Fruit fly (Drosophila melanogaster) whole organism, embryonic: ENCODE results near the gene Sk1.
A peak's percentile ranks its signal among the peaks of the same experiment; 100 is the strongest.

Experiments used
- Aef1 ChIP-seq: fragments of 200-800 bp; sonication (Bioruptor generic); IDR thresholded peaks from 3 replicates; pipeline ENCODE4 v1.3.6; 2022; ENCODE audit warnings: missing biosample characterization, missing genetic modification characterization
- Bgb ChIP-seq: fragments of 200-800 bp; sonication (Bioruptor generic); IDR thresholded peaks from 2 replicates; pipeline ENCODE4 v1.3.6; 2022; ENCODE audit warnings: missing biosample characterization, missing genetic modification characterization; ENCODE audit not compliant: partially characterized antibody
- CG10274 ChIP-seq: fragments of 200-800 bp; sonication (Bioruptor generic); optimal IDR thresholded peaks from 3 replicates; lab custom pipeline; 2017; ENCODE audit warnings: missing biosample characterization, mild to moderate bottlenecking, missing genetic modification characterization
- CG10543 ChIP-seq: fragments of 200-800 bp; sonication (Bioruptor generic); optimal IDR thresholded peaks from 3 replicates; lab custom pipeline; 2017; ENCODE audit warnings: missing biosample characterization, mild to moderate bottlenecking, missing genetic modification characterization, moderate library complexity
- CG10565 ChIP-seq: fragments of 200-800 bp; sonication (Bioruptor generic); optimal IDR thresholded peaks from 3 replicates; lab custom pipeline; 2016; ENCODE audit warnings: missing biosample characterization, mild to moderate bottlenecking, missing genetic modification characterization
- CG11456 ChIP-seq: fragments of 200-800 bp; sonication (Bioruptor generic); IDR thresholded peaks from 3 replicates; pipeline ENCODE4 v1.3.6; 2022; ENCODE audit warnings: missing biosample characterization, missing genetic modification characterization
- CG14667 ChIP-seq: fragments of 200-800 bp; sonication (Bioruptor generic); IDR thresholded peaks from 2 replicates; pipeline ENCODE4 v1.3.6; 2022; ENCODE audit warnings: missing biosample characterization, missing genetic modification characterization
- CG1603 ChIP-seq: fragments of 200-800 bp; sonication (Bioruptor generic); optimal IDR thresholded peaks from 2 replicates; lab custom pipeline; 2019; ENCODE audit warnings: missing biosample characterization, mild to moderate bottlenecking, missing genetic modification characterization, moderate library complexity
- CG18011 ChIP-seq: fragments of 200-800 bp; sonication (Bioruptor generic); optimal IDR thresholded peaks from 2 replicates; lab custom pipeline; 2017; ENCODE audit warnings: missing biosample characterization, missing genetic modification characterization, mild to moderate bottlenecking, moderate library complexity, missing genotype
- CG31224 ChIP-seq: fragments of 200-800 bp; sonication (Bioruptor generic); IDR thresholded peaks from 2 replicates; pipeline ENCODE4 v1.3.6; 2022; ENCODE audit warnings: missing biosample characterization, missing genetic modification characterization
- CG32767 ChIP-seq: fragments of 200-800 bp; sonication (Bioruptor generic); IDR thresholded peaks from 2 replicates; pipeline ENCODE4 v1.3.6; 2022; ENCODE audit warnings: missing biosample characterization, missing genetic modification characterization
- CG42726 ChIP-seq: fragments of 200-800 bp; sonication (Bioruptor generic); IDR thresholded peaks from 2 replicates; pipeline ENCODE4 v1.3.6; 2022; ENCODE audit warnings: missing biosample characterization, missing genetic modification characterization; ENCODE audit not compliant: partially characterized antibody
- CG4424 ChIP-seq: fragments of 200-800 bp; sonication (Bioruptor generic); optimal IDR thresholded peaks from 3 replicates; lab custom pipeline; 2016; ENCODE audit warnings: missing biosample characterization, missing genetic modification characterization
- CG7963 ChIP-seq: fragments of 200-800 bp; sonication (Bioruptor generic); IDR thresholded peaks from 3 replicates; pipeline ENCODE4 v1.3.6; 2022; ENCODE audit warnings: missing biosample characterization, missing genetic modification characterization; ENCODE audit not compliant: partially characterized antibody
- CG8765 ChIP-seq: fragments of 200-800 bp; sonication (Bioruptor generic); IDR thresholded peaks from 2 replicates; pipeline ENCODE4 v1.3.6; 2022; ENCODE audit warnings: missing biosample characterization, missing genetic modification characterization
- CG9609 ChIP-seq: fragments of 200-800 bp; sonication (Bioruptor generic); optimal IDR thresholded peaks from 3 replicates; lab custom pipeline; 2016; ENCODE audit warnings: missing biosample characterization, missing genetic modification characterization
- Doc2 ChIP-seq: fragments of 200-800 bp; sonication (Bioruptor generic); IDR thresholded peaks from 2 replicates; pipeline ENCODE4 v1.3.6; 2022; ENCODE audit warnings: missing biosample characterization, missing genetic modification characterization
- Dp ChIP-seq: fragments of 200-800 bp; sonication (Bioruptor generic); optimal IDR thresholded peaks from 2 replicates; lab custom pipeline; 2018; ENCODE audit warnings: missing biosample characterization, mild to moderate bottlenecking, missing genetic modification characterization, moderate library complexity
- Ets97D ChIP-seq: fragments of 200-800 bp; sonication (Bioruptor generic); optimal IDR thresholded peaks from 3 replicates; lab custom pipeline; 2016; ENCODE audit warnings: missing biosample characterization, missing genetic modification characterization
- GATAe ChIP-seq: fragments of 200-800 bp; sonication (Bioruptor generic); conservative IDR thresholded peaks from 2 replicates; pipeline ENCODE4 v1.3.6; 2022; ENCODE audit warnings: missing biosample characterization, missing genetic modification characterization
- HLH4C ChIP-seq: fragments of 200-800 bp; sonication (Bioruptor generic); IDR thresholded peaks from 3 replicates; pipeline ENCODE4 v1.3.6; 2022; ENCODE audit warnings: missing biosample characterization, missing genetic modification characterization; ENCODE audit not compliant: partially characterized antibody
- Hand ChIP-seq: fragments of 200-800 bp; sonication (Bioruptor generic); optimal IDR thresholded peaks from 2 replicates; lab custom pipeline; 2017; ENCODE audit warnings: mild to moderate bottlenecking, missing biosample characterization, missing genetic modification reagents, missing genetic modification characterization
- Hmr ChIP-seq: fragments of 200-800 bp; sonication (Bioruptor generic); optimal IDR thresholded peaks from 3 replicates; lab custom pipeline; 2017; ENCODE audit warnings: mild to moderate bottlenecking, missing biosample characterization, missing genetic modification reagents, missing genetic modification characterization
- Hr3 ChIP-seq: fragments of 200-800 bp; sonication (Bioruptor generic); optimal IDR thresholded peaks from 3 replicates; lab custom pipeline; 2016; ENCODE audit warnings: missing biosample characterization, missing genetic modification characterization
- Hr39 ChIP-seq: fragments of >200 bp; optimal IDR thresholded peaks from 2 replicates; lab custom pipeline; 2017
- Hr51 ChIP-seq, 2 experiments: fragments of 200-800 bp; sonication (Bioruptor generic); optimal IDR thresholded peaks; 2 replicates in 1 of 2; 3 replicates in 1 of 2; lab custom pipeline; 2016 to 2018; ENCODE audit warnings: missing biosample characterization in 2 of 2, missing genetic modification characterization in 2 of 2, mild to moderate bottlenecking in 1 of 2, moderate library complexity in 1 of 2
- Lhr ChIP-seq: fragments of 200-800 bp; sonication (Bioruptor generic); optimal IDR thresholded peaks from 3 replicates; lab custom pipeline; 2017; ENCODE audit warnings: mild to moderate bottlenecking, missing biosample characterization, missing genetic modification reagents, missing genetic modification characterization
- MBD-R2 ChIP-seq: fragments of 200-800 bp; sonication (Bioruptor generic); IDR thresholded peaks from 2 replicates; pipeline ENCODE4 v1.3.6; 2022; ENCODE audit warnings: missing biosample characterization, missing genetic modification characterization
- Sry-δ ChIP-seq: fragments of 200-800 bp; sonication (Bioruptor generic); optimal IDR thresholded peaks from 2 replicates; lab custom pipeline; 2016; ENCODE audit warnings: missing biosample characterization, missing genetic modification characterization
- ato ChIP-seq: fragments of 200-800 bp; sonication (Bioruptor generic); IDR thresholded peaks from 2 replicates; pipeline ENCODE4 v1.3.6; 2022; ENCODE audit warnings: missing biosample characterization, missing genetic modification characterization; ENCODE audit not compliant: partially characterized antibody
- bigmax ChIP-seq: fragments of 200-800 bp; sonication (Bioruptor generic); optimal IDR thresholded peaks from 2 replicates; lab custom pipeline; 2018; ENCODE audit warnings: missing biosample characterization, mild to moderate bottlenecking, missing genetic modification characterization
- bowl ChIP-seq: fragments of 200-800 bp; sonication (Bioruptor generic); IDR thresholded peaks from 2 replicates; pipeline ENCODE4 v1.3.6; 2022; ENCODE audit warnings: missing biosample characterization, missing genetic modification characterization
- fd96Cb ChIP-seq: fragments of 200-800 bp; sonication (Bioruptor generic); optimal IDR thresholded peaks from 2 replicates; lab custom pipeline; 2018; ENCODE audit warnings: missing biosample characterization, mild to moderate bottlenecking, missing genetic modification characterization, moderate library complexity
- ham ChIP-seq: fragments of 200-800 bp; sonication (Bioruptor generic); IDR thresholded peaks from 2 replicates; pipeline ENCODE4 v1.3.6; 2022; ENCODE audit warnings: missing biosample characterization, missing genetic modification characterization
- jing ChIP-seq: fragments of 200-800 bp; sonication (Bioruptor generic); optimal IDR thresholded peaks from 2 replicates; lab custom pipeline; 2018; ENCODE audit warnings: missing biosample characterization, mild to moderate bottlenecking, missing genetic modification characterization
- otp ChIP-seq: fragments of 200-800 bp; sonication (Bioruptor generic); IDR thresholded peaks from 3 replicates; pipeline ENCODE4, ENCODE4 v1.3.6; 2022; ENCODE audit warnings: missing biosample characterization, missing genetic modification characterization
- p53 ChIP-seq: fragments of 200-800 bp; sonication (Bioruptor generic); optimal IDR thresholded peaks from 2 replicates; lab custom pipeline; 2016; ENCODE audit warnings: missing biosample characterization, missing genetic modification characterization
- pan ChIP-seq, 4 experiments: fragments of >200 bp in 3 of 4; fragments of 200-800 bp in 1 of 4; sonication (Bioruptor generic) in 1 of 4; optimal IDR thresholded peaks in 3 of 4; IDR thresholded peaks in 1 of 4; 2 replicates each; pipeline versions ENCODE4 v1.3.6 to Lab custom; 2017 to 2022; ENCODE audit warnings: missing biosample characterization in 2 of 4, missing genetic modification characterization in 2 of 4, mixed read lengths in 1 of 4
- pnt ChIP-seq: fragments of 200-800 bp; sonication (Bioruptor generic); optimal IDR thresholded peaks from 3 replicates; lab custom pipeline; 2016; ENCODE audit warnings: missing biosample characterization, missing genetic modification characterization
- psq ChIP-seq: fragments of 200-800 bp; sonication (Bioruptor generic); optimal IDR thresholded peaks from 2 replicates; lab custom pipeline; 2017; ENCODE audit warnings: missing biosample characterization, missing genetic modification characterization
- row ChIP-seq: fragments of 200-800 bp; sonication (Bioruptor generic); IDR thresholded peaks from 3 replicates; pipeline ENCODE4 v1.3.6; 2022; ENCODE audit warnings: missing biosample characterization, missing genetic modification characterization
- run ChIP-seq: fragments of 200-800 bp; sonication (Bioruptor generic); optimal IDR thresholded peaks from 3 replicates; lab custom pipeline; 2018; ENCODE audit warnings: missing biosample characterization, mild to moderate bottlenecking, missing genetic modification characterization
- slbo ChIP-seq: fragments of 200-800 bp; sonication (Bioruptor generic); IDR thresholded peaks from 2 replicates; pipeline ENCODE4 v1.3.6; 2022; ENCODE audit warnings: missing biosample characterization, missing genetic modification characterization
- ssp ChIP-seq: fragments of 200-800 bp; sonication (Bioruptor generic); IDR thresholded peaks from 2 replicates; pipeline ENCODE4 v1.3.6; 2022; ENCODE audit warnings: missing biosample characterization, missing genetic modification characterization
- ttk ChIP-seq: fragments of 200-800 bp; sonication (Bioruptor generic); IDR thresholded peaks from 2 replicates; pipeline ENCODE4 v2.1.2; 2022; ENCODE audit warnings: missing biosample characterization, missing genetic modification characterization
- zen2 ChIP-seq: fragments of 200-800 bp; sonication (Bioruptor generic); IDR thresholded peaks from 3 replicates; pipeline ENCODE4 v1.3.6; 2022; ENCODE audit warnings: missing biosample characterization, missing genetic modification characterization; ENCODE audit not compliant: partially characterized antibody
- zfh1 ChIP-seq: fragments of 200-800 bp; sonication (Bioruptor generic); IDR thresholded peaks from 3 replicates; pipeline ENCODE4 v1.3.6; 2022; ENCODE audit warnings: missing biosample characterization, missing genetic modification characterization
- zfh2 ChIP-seq: fragments of 200-800 bp; sonication (Bioruptor generic); optimal IDR thresholded peaks from 2 replicates; lab custom pipeline; 2016; ENCODE audit warnings: missing biosample characterization, missing genetic modification characterization

Gene Sk1

DNA sequence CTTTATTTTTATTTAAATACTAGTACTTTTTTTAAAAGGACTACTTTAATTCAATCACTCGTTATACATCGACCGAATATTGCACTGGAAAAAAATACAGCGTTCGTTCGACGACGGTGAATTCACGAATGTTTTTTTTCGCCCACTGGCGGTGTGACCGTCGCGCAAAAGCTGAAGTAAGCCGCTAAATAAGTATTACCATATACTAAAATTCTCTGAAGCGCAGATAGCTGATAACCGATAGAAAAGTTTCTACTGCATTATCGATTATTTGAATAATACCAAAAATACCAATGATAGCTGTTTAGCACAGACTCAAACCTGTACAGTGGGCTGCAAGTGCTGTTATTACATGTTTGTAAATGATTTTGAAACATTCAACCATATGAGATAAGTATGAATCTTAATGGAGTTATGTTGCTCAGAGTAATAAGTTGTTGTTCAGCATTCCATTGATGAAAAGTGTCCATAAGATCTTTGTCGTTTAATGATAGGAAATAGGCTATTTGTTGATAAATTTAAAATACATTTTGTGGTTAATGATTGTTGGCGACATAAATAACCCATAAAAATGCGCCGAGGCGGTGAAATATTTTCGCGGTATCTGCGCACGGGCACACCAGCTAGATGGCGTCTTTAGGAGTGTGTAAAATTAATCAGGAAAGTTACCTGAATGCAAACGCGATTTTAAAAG is 12.0 kb downstream of the Sk1 start, which contains the start of the genes Evi5 and HP5 (continued):
- peak; percentile 72 for TF ChIP-seq Hmr
- TF ChIP-seq bigmax (GFP tag; lab: Kevin White, UChicago) = no peak
- TF ChIP-seq CG11456 (GFP tag; lab: Robert Waterston, UW) = peak; percentile 77; the same call in 2 of the 3 replicates
- TF ChIP-seq CG42726 (GFP tag; lab: Robert Waterston, UW) = 0 out of 2 replicates have a peak, but pooled peaks have one; percentile 46
- TF ChIP-seq fd96Cb (tag; lab: Kevin White, UChicago) = no peak
- peak; percentile 29 for TF ChIP-seq CG10543 (GFP tag; lab: Kevin White, UChicago)
- TF ChIP-seq ttk (GFP tag; lab: Robert Waterston, UW) = no peak; the same call in 1 of the 2 replicates
- TF ChIP-seq jing (GFP tag; lab: Kevin White, UChicago) = no peak
- TF ChIP-seq Hr51 (GFP tag; optimal IDR thresholded peaks at IDR 0.05; lab: Kevin White, UChicago) = peak; percentile 24 to 29
- TF ChIP-seq MBD-R2 (GFP tag; lab: Robert Waterston, UW) = peak; percentile 6; the same call in 1 of the 2 replicates
- TF ChIP-seq slbo (GFP tag; lab: Robert Waterston, UW) = peak; percentile 85
- peak; percentile 49 for TF ChIP-seq zfh2
- TF ChIP-seq CG14667 (GFP tag; lab: Robert Waterston, UW) = 0 out of 2 replicates have a peak, but pooled peaks have one; percentile 25
- TF ChIP-seq Hr39 (lab: Kevin White, UChicago) = no peak
- 0 out of 2 replicates have a peak, but pooled peaks have one; percentile 49 for TF ChIP-seq CG31224 (GFP tag; lab: Robert Waterston, UW)
- peak; percentile 38 for TF ChIP-seq CG4424
- peak; percentile 24; the same call in 1 of the 2 replicates for TF ChIP-seq GATAe
- TF ChIP-seq ato = no peak
- no peak for TF ChIP-seq p53 (GFP tag; lab: Kevin White, UChicago)
- TF ChIP-seq psq (GFP tag; lab: Kevin White, UChicago) = no peak
- TF ChIP-seq run (tag; lab: Kevin White, UChicago) = no peak
- no peak for TF ChIP-seq CG18011 (GFP tag; lab: Kevin White, UChicago)
- TF ChIP-seq Doc2 = no peak
- peak; percentile 87 for TF ChIP-seq row (GFP tag; lab: Robert Waterston, UW)
- TF ChIP-seq CG8765 = peak; percentile 31
- peak; percentile 60; the same call in 1 of the 2 replicates for TF ChIP-seq Bgb (GFP tag; lab: Robert Waterston, UW)
- TF ChIP-seq CG1603 (tag; lab: Kevin White, UChicago) = peak; percentile 60
- peak; percentile 66 for TF ChIP-seq Aef1 (GFP tag; lab: Robert Waterston, UW)
- TF ChIP-seq CG10274 (GFP tag; lab: Kevin White, UChicago) = no peak
- peak; percentile 67 for TF ChIP-seq Sry-δ (GFP tag; lab: Kevin White, UChicago)
- TF ChIP-seq CG10565 (GFP tag; lab: Kevin White, UChicago) = no peak
- no peak for TF ChIP-seq ham (GFP tag; lab: Robert Waterston, UW)
- peak; percentile 61; the same call in 1 of the 3 replicates for TF ChIP-seq zfh1 (GFP tag; lab: Robert Waterston, UW)
- peak; percentile 26 for TF ChIP-seq Hr3 (GFP tag; lab: Kevin White, UChicago)
- TF ChIP-seq CG32767 = no peak
- TF ChIP-seq HLH4C (GFP tag; lab: Robert Waterston, UW) = 0 out of 3 replicates have a peak, but pooled peaks have one; percentile 22
- TF ChIP-seq CG9609 (GFP tag; lab: Kevin White, UChicago) = peak; percentile 32
- TF ChIP-seq CG7963 = peak; percentile 57; the same call in 1 of the 3 replicates
- no peak for TF ChIP-seq pan (optimal IDR thresholded peaks at IDR 0.05; lab: Kevin White, UChicago)
- peak in 1 of 2 experiments; percentile 16 for TF ChIP-seq pan (GFP tag; optimal IDR thresholded peaks at IDR 0.05 in 1 of 2, IDR thresholded peaks at IDR 0.05 in 1 of 2)
- TF ChIP-seq ssp = peak; percentile 12; the same call in 1 of the 2 replicates
- no peak for TF ChIP-seq Hand (GFP tag; lab: Kevin White, UChicago)
- peak; percentile 41 for TF ChIP-seq Dp (GFP tag; lab: Kevin White, UChicago)
- TF ChIP-seq zen2 (GFP tag; lab: Robert Waterston, UW) = no peak
- TF ChIP-seq Ets97D = peak; percentile 74
- TF ChIP-seq Lhr = peak; percentile 40
- TF ChIP-seq pnt = peak; percentile 31
- no peak for TF ChIP-seq bowl (GFP tag; lab: Robert Waterston, UW)
- TF ChIP-seq otp (GFP tag; lab: Robert Waterston, UW) = 0 out of 3 replicates have a peak, but pooled peaks have one; percentile 22
